Fruit fly (Drosophila melanogaster) whole organism, embryonic: ENCODE data around the gene gish.
A peak's percentile ranks its signal among the peaks of the same experiment; 100 is the strongest.

Experiments
- Antp ChIP-seq: fragments of 200-800 bp; sonication (Bioruptor generic); optimal IDR thresholded peaks from 3 replicates; lab custom pipeline; 2016; ENCODE audit warnings: missing biosample characterization, missing genetic modification characterization
- Awh ChIP-seq: fragments of 200-800 bp; sonication (Bioruptor generic); IDR thresholded peaks from 2 replicates; pipeline ENCODE4, ENCODE4 v1.3.6; 2022; ENCODE audit warnings: missing biosample characterization, missing genetic modification characterization
- Bgb ChIP-seq: fragments of 200-800 bp; sonication (Bioruptor generic); IDR thresholded peaks from 2 replicates; pipeline ENCODE4 v1.3.6; 2022; ENCODE audit warnings: missing biosample characterization, missing genetic modification characterization; ENCODE audit not compliant: partially characterized antibody
- Blimp-1 ChIP-seq: fragments of 200-800 bp; sonication (Bioruptor generic); optimal IDR thresholded peaks from 3 replicates; lab custom pipeline; 2018; ENCODE audit warnings: missing biosample characterization, missing genetic modification characterization, mild to moderate bottlenecking, moderate library complexity, missing genetic modification reagents
- CG10321 ChIP-seq: fragments of 200-800 bp; sonication (Bioruptor generic); IDR thresholded peaks from 2 replicates; pipeline ENCODE4 v1.3.6; 2022; ENCODE audit warnings: missing biosample characterization, missing genetic modification characterization
- CG10543 ChIP-seq: fragments of 200-800 bp; sonication (Bioruptor generic); optimal IDR thresholded peaks from 3 replicates; lab custom pipeline; 2017; ENCODE audit warnings: missing biosample characterization, mild to moderate bottlenecking, missing genetic modification characterization, moderate library complexity
- CG11398 ChIP-seq: fragments of 200-800 bp; sonication (Bioruptor generic); optimal IDR thresholded peaks from 2 replicates; lab custom pipeline; 2016; ENCODE audit warnings: missing biosample characterization, missing genetic modification characterization
- CG15479 ChIP-seq: fragments of 200-800 bp; sonication (Bioruptor generic); optimal IDR thresholded peaks from 3 replicates; lab custom pipeline; 2019; ENCODE audit warnings: missing biosample characterization, mild to moderate bottlenecking, missing genetic modification characterization, moderate library complexity
- CG17568 ChIP-seq: fragments of 200-800 bp; sonication (Bioruptor generic); optimal IDR thresholded peaks from 2 replicates; lab custom pipeline; 2018; ENCODE audit warnings: missing biosample characterization, mild to moderate bottlenecking, missing genetic modification characterization, moderate library complexity
- CG18476 ChIP-seq: fragments of 200-800 bp; sonication (Bioruptor generic); optimal IDR thresholded peaks from 2 replicates; lab custom pipeline; 2016; ENCODE audit warnings: missing biosample characterization, mild to moderate bottlenecking, missing genetic modification characterization
- CG2875 ChIP-seq: fragments of 200-800 bp; sonication (Bioruptor generic); optimal IDR thresholded peaks from 2 replicates; lab custom pipeline; 2017; ENCODE audit warnings: missing biosample characterization, mild to moderate bottlenecking, missing genetic modification characterization, missing genetic modification reagents
- CG31224 ChIP-seq: fragments of 200-800 bp; sonication (Bioruptor generic); IDR thresholded peaks from 2 replicates; pipeline ENCODE4 v1.3.6; 2022; ENCODE audit warnings: missing biosample characterization, missing genetic modification characterization
- CG32767 ChIP-seq: fragments of 200-800 bp; sonication (Bioruptor generic); IDR thresholded peaks from 2 replicates; pipeline ENCODE4 v1.3.6; 2022; ENCODE audit warnings: missing biosample characterization, missing genetic modification characterization
- CG32772 ChIP-seq: fragments of 200-800 bp; sonication (Bioruptor generic); IDR thresholded peaks from 2 replicates; pipeline ENCODE4 v1.3.6; 2022; ENCODE audit warnings: missing biosample characterization, missing genetic modification characterization
- CG4360 ChIP-seq: fragments of 200-800 bp; sonication (Bioruptor generic); IDR thresholded peaks from 2 replicates; pipeline ENCODE4 v1.3.6; 2022; ENCODE audit warnings: missing biosample characterization, missing genetic modification characterization
- CG4424 ChIP-seq: fragments of 200-800 bp; sonication (Bioruptor generic); optimal IDR thresholded peaks from 3 replicates; lab custom pipeline; 2016; ENCODE audit warnings: missing biosample characterization, missing genetic modification characterization
- CG8089 ChIP-seq: fragments of 200-800 bp; sonication (Bioruptor generic); optimal IDR thresholded peaks from 3 replicates; lab custom pipeline; 2016; ENCODE audit warnings: missing biosample characterization, missing genetic modification characterization
- CG9876 ChIP-seq: fragments of 200-800 bp; sonication (Bioruptor generic); optimal IDR thresholded peaks from 2 replicates; lab custom pipeline; 2016; ENCODE audit warnings: missing biosample characterization, missing genetic modification characterization
- CTCF ChIP-seq: fragments of 200-800 bp; sonication (Bioruptor generic); optimal IDR thresholded peaks from 2 replicates; lab custom pipeline; 2017; ENCODE audit warnings: missing biosample characterization, mild to moderate bottlenecking, missing genetic modification characterization, moderate library complexity
- CrebB ChIP-seq: fragments of 200-800 bp; sonication (Bioruptor generic); optimal IDR thresholded peaks from 3 replicates; lab custom pipeline; 2018; ENCODE audit warnings: missing biosample characterization, mild to moderate bottlenecking, missing genetic modification characterization
- Drgx ChIP-seq: fragments of 200-800 bp; sonication (Bioruptor generic); IDR thresholded peaks from 2 replicates; pipeline ENCODE4 v1.3.6; 2022; ENCODE audit warnings: missing biosample characterization, missing genetic modification characterization
- Elba2 ChIP-seq: fragments of 200-800 bp; sonication (Bioruptor generic); optimal IDR thresholded peaks from 3 replicates; lab custom pipeline; 2016; ENCODE audit warnings: missing biosample characterization, missing genetic modification characterization
- Fer3 ChIP-seq: fragments of 200-800 bp; sonication (Bioruptor generic); optimal IDR thresholded peaks from 2 replicates; lab custom pipeline; 2018; ENCODE audit warnings: missing biosample characterization, mild to moderate bottlenecking, missing genetic modification characterization, moderate library complexity
- HHEX ChIP-seq: fragments of 200-800 bp; sonication (Bioruptor generic); optimal IDR thresholded peaks from 3 replicates; lab custom pipeline; 2017; ENCODE audit warnings: missing biosample characterization, mild to moderate bottlenecking, missing genetic modification characterization, missing genetic modification reagents
- Hr39 ChIP-seq: fragments of >200 bp; optimal IDR thresholded peaks from 2 replicates; lab custom pipeline; 2017
- Hsf ChIP-seq: fragments of 200-800 bp; sonication (Bioruptor generic); optimal IDR thresholded peaks from 3 replicates; lab custom pipeline; 2016; ENCODE audit warnings: missing biosample characterization, missing genetic modification characterization
- Meics ChIP-seq: fragments of 200-800 bp; sonication (Bioruptor generic); optimal IDR thresholded peaks from 2 replicates; lab custom pipeline; 2017; ENCODE audit warnings: missing biosample characterization, mild to moderate bottlenecking, missing genetic modification characterization
- Mrtf ChIP-seq: fragments of 200-800 bp; sonication (Bioruptor generic); IDR thresholded peaks from 3 replicates; pipeline ENCODE4 v1.3.6; 2022; ENCODE audit warnings: missing biosample characterization, missing genetic modification characterization
- PHDP ChIP-seq: fragments of 200-800 bp; sonication (Bioruptor generic); optimal IDR thresholded peaks from 3 replicates; lab custom pipeline; 2018; ENCODE audit warnings: missing biosample characterization, mild to moderate bottlenecking, missing genetic modification characterization, moderate library complexity
- Rx ChIP-seq: fragments of 200-800 bp; sonication (Bioruptor generic); IDR thresholded peaks from 2 replicates; pipeline ENCODE4 v1.3.6; 2022; ENCODE audit warnings: missing biosample characterization, missing genetic modification characterization
- Spps ChIP-seq: fragments of 200-800 bp; sonication (Bioruptor generic); optimal IDR thresholded peaks from 2 replicates; lab custom pipeline; 2018; ENCODE audit warnings: missing biosample characterization, mild to moderate bottlenecking, missing genetic modification characterization
- YL-1 ChIP-seq: fragments of 200-800 bp; sonication (Bioruptor generic); optimal IDR thresholded peaks from 3 replicates; lab custom pipeline; 2017; ENCODE audit warnings: missing biosample characterization, mild to moderate bottlenecking, missing genetic modification characterization
- ato ChIP-seq: fragments of 200-800 bp; sonication (Bioruptor generic); IDR thresholded peaks from 2 replicates; pipeline ENCODE4 v1.3.6; 2022; ENCODE audit warnings: missing biosample characterization, missing genetic modification characterization; ENCODE audit not compliant: partially characterized antibody
- chm ChIP-seq: fragments of 200-800 bp; sonication (Bioruptor generic); IDR thresholded peaks from 2 replicates; pipeline ENCODE4 v1.3.6; 2022; ENCODE audit warnings: missing biosample characterization, missing genetic modification characterization
- chn ChIP-seq: fragments of 200-800 bp; sonication (Bioruptor generic); optimal IDR thresholded peaks from 2 replicates; lab custom pipeline; 2016; ENCODE audit warnings: missing biosample characterization, missing genetic modification characterization
- crp ChIP-seq, 2 experiments: fragments of 200-800 bp; sonication (Bioruptor generic); optimal IDR thresholded peaks; 2 replicates in 1 of 2; 3 replicates in 1 of 2; lab custom pipeline; 2017; ENCODE audit warnings: missing biosample characterization in 2 of 2, missing genetic modification characterization in 2 of 2, mild to moderate bottlenecking in 1 of 2, moderate library complexity in 1 of 2
- dm ChIP-seq: fragments of 200-800 bp; sonication (Bioruptor generic); optimal IDR thresholded peaks from 3 replicates; lab custom pipeline; 2016; ENCODE audit warnings: missing biosample characterization, missing genetic modification characterization
- hb ChIP-seq: fragments of 200-800 bp; sonication (Bioruptor generic); IDR thresholded peaks from 3 replicates; pipeline ENCODE4 v1.3.6; 2022; ENCODE audit warnings: missing biosample characterization, missing genetic modification characterization; ENCODE audit not compliant: partially characterized antibody
- her ChIP-seq: fragments of 200-800 bp; sonication (Bioruptor generic); optimal IDR thresholded peaks from 2 replicates; lab custom pipeline; 2016; ENCODE audit warnings: missing biosample characterization, missing genetic modification characterization
- lilli ChIP-seq: fragments of 200-800 bp; sonication (Bioruptor generic); optimal IDR thresholded peaks from 3 replicates; lab custom pipeline; 2016; ENCODE audit warnings: missing biosample characterization, missing genetic modification characterization
- mirr ChIP-seq: fragments of 200-800 bp; sonication (Bioruptor generic); optimal IDR thresholded peaks from 3 replicates; lab custom pipeline; 2018; ENCODE audit warnings: missing biosample characterization, mild to moderate bottlenecking, missing genetic modification characterization
- phol ChIP-seq: fragments of 200-800 bp; sonication (Bioruptor generic); optimal IDR thresholded peaks from 3 replicates; lab custom pipeline; 2018; ENCODE audit warnings: missing biosample characterization, mild to moderate bottlenecking, missing genetic modification characterization, moderate library complexity
- rib ChIP-seq: fragments of 200-800 bp; sonication (Bioruptor generic); IDR thresholded peaks from 2 replicates; pipeline ENCODE4 v1.3.6; 2022; ENCODE audit warnings: missing biosample characterization, missing genetic modification characterization
- run ChIP-seq: fragments of 200-800 bp; sonication (Bioruptor generic); optimal IDR thresholded peaks from 3 replicates; lab custom pipeline; 2018; ENCODE audit warnings: missing biosample characterization, mild to moderate bottlenecking, missing genetic modification characterization
- slbo ChIP-seq: fragments of 200-800 bp; sonication (Bioruptor generic); IDR thresholded peaks from 2 replicates; pipeline ENCODE4 v1.3.6; 2022; ENCODE audit warnings: missing biosample characterization, missing genetic modification characterization
- sob ChIP-seq: fragments of 200-800 bp; sonication (Bioruptor generic); IDR thresholded peaks from 2 replicates; pipeline ENCODE4 v1.3.6; 2022; ENCODE audit warnings: missing biosample characterization, missing genetic modification characterization
- stwl ChIP-seq: fragments of 200-800 bp; sonication (Bioruptor generic); optimal IDR thresholded peaks from 3 replicates; lab custom pipeline; 2018; ENCODE audit warnings: missing biosample characterization, mild to moderate bottlenecking, missing genetic modification characterization, moderate library complexity
- zen2 ChIP-seq: fragments of 200-800 bp; sonication (Bioruptor generic); IDR thresholded peaks from 3 replicates; pipeline ENCODE4 v1.3.6; 2022; ENCODE audit warnings: missing biosample characterization, missing genetic modification characterization; ENCODE audit not compliant: partially characterized antibody
- zfh1 ChIP-seq: fragments of 200-800 bp; sonication (Bioruptor generic); IDR thresholded peaks from 3 replicates; pipeline ENCODE4 v1.3.6; 2022; ENCODE audit warnings: missing biosample characterization, missing genetic modification characterization

The gish gene

DNA sequence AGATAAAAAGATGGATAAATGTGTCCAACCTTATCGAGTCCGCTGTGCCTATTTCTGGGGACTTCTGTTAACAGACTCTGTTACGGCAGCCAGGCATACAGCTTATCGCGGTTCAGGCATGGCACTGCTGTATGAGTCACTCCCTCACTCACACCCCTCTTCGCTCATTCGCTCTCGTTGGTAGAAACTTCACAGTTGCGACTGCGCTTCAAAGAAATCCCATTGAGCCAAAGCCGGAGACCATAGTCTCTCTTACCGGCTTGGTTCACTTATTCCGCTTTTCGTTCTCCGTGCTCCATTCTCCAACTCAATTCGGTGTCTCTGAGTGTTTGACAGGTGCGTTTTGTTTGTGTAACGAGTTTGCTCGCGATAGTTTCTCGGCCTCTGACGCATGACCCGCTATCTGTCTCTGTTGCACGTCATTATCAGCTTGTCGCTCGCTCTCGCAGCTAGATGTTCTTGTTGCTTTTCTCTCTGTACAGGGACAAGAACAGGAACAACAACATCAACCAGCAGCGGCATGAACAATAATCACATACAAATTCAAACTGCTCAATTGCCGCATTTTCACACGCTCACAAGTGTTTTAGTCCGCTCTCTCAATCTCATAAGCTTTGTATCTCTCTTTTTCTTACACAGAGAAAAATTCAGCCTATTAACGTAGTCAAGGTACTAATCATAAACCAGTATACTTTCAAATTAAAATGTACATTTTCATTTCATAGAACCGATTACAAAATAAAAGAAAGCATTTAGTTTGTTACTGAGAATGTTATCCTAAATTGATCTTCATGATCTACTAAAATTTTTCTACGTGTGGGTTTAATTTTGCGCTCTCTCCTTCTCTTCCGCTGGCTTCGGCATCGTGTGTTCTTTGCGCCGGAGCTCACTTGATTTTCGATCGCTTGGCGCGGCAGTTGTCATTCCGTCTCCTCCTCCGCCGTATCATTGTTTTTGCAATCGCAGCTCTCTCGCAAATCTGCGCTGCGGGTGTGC is 8.0 kb downstream of the gish start (continued):
- TF ChIP-seq CG32772 (GFP tag; lab: Robert Waterston, UW) = peak; percentile 99
- TF ChIP-seq chm (GFP tag; lab: Robert Waterston, UW) = peak; percentile 99
- TF ChIP-seq CG17568 (GFP tag; lab: Kevin White, UChicago) = peak; percentile 99
- TF ChIP-seq Mrtf (GFP tag; lab: Robert Waterston, UW) = peak; percentile 98; the same call in 2 of the 3 replicates
- peak; percentile 91 for TF ChIP-seq CG10321 (GFP tag; lab: Robert Waterston, UW)
- TF ChIP-seq Bgb (GFP tag; lab: Robert Waterston, UW) = peak; percentile 50; the same call in 1 of the 2 replicates
- TF ChIP-seq CG8089 (GFP tag; lab: Kevin White, UChicago) = peak; percentile 99
- TF ChIP-seq dm (GFP tag; lab: Kevin White, UChicago) = peak; percentile 99
- peak; percentile 100 for TF ChIP-seq Awh (GFP tag; lab: Robert Waterston, UW)
- TF ChIP-seq stwl (tag; lab: Kevin White, UChicago) = peak; percentile 87
- TF ChIP-seq PHDP (tag; lab: Kevin White, UChicago) = peak; percentile 100
- peak; percentile 97 for TF ChIP-seq mirr (GFP tag; lab: Kevin White, UChicago)
- TF ChIP-seq CG15479 = peak; percentile 100
- TF ChIP-seq CG2875 (GFP tag; lab: Kevin White, UChicago) = peak; percentile 99
- peak; percentile 100 for TF ChIP-seq CG32767 (GFP tag; lab: Robert Waterston, UW)
- peak; percentile 100 for TF ChIP-seq sob (GFP tag; lab: Robert Waterston, UW)
- TF ChIP-seq Spps (tag; lab: Kevin White, UChicago) = peak; percentile 99
- TF ChIP-seq CTCF (GFP tag; lab: Kevin White, UChicago) = peak; percentile 72
- peak; percentile 99 for TF ChIP-seq run
- peak; percentile 99 for TF ChIP-seq HHEX (GFP tag; lab: Kevin White, UChicago)
- peak; percentile 99 for TF ChIP-seq lilli (GFP tag; lab: Kevin White, UChicago)
- peak; percentile 99 for TF ChIP-seq CrebB (tag; lab: Kevin White, UChicago)
- peak; percentile 98 for TF ChIP-seq CG10543 (GFP tag; lab: Kevin White, UChicago)
- peak; percentile 98 for TF ChIP-seq CG31224
- peak; percentile 72 to 77 for TF ChIP-seq crp (GFP tag; optimal IDR thresholded peaks at IDR 0.05; lab: Kevin White, UChicago)
- TF ChIP-seq CG4424 (GFP tag; lab: Kevin White, UChicago) = peak; percentile 99
- TF ChIP-seq Hsf (GFP tag; lab: Kevin White, UChicago) = peak; percentile 100
- TF ChIP-seq Drgx (GFP tag; lab: Robert Waterston, UW) = peak; percentile 99
- TF ChIP-seq chn (GFP tag; lab: Kevin White, UChicago) = peak; percentile 99
- no peak for TF ChIP-seq Hr39
- peak; percentile 98 for TF ChIP-seq CG9876
- no peak for TF ChIP-seq hb (GFP tag; lab: Robert Waterston, UW)
- peak; percentile 99 for TF ChIP-seq Fer3
- TF ChIP-seq Meics (GFP tag; lab: Kevin White, UChicago) = peak; percentile 99
- peak; percentile 99 for TF ChIP-seq YL-1 (GFP tag; lab: Kevin White, UChicago)
- TF ChIP-seq Elba2 = peak; percentile 97
- TF ChIP-seq zen2 (GFP tag; lab: Robert Waterston, UW) = no peak; the same call in 2 of the 3 replicates
- TF ChIP-seq Antp = peak; percentile 98
- TF ChIP-seq Rx (GFP tag; lab: Robert Waterston, UW) = peak; percentile 99
- no peak for TF ChIP-seq ato
- TF ChIP-seq slbo (GFP tag; lab: Robert Waterston, UW) = peak; percentile 100
- peak; percentile 98 for TF ChIP-seq her (GFP tag; lab: Kevin White, UChicago)
- TF ChIP-seq CG18476 (GFP tag; lab: Kevin White, UChicago) = peak; percentile 98
- TF ChIP-seq Blimp-1 = peak; percentile 98
- TF ChIP-seq CG11398 (GFP tag; lab: Kevin White, UChicago) = peak; percentile 99
- peak; percentile 99 for TF ChIP-seq phol (tag; lab: Kevin White, UChicago)
- TF ChIP-seq CG4360 = peak; percentile 96
- TF ChIP-seq zfh1 = peak; percentile 99
- TF ChIP-seq rib (GFP tag; lab: Robert Waterston, UW) = peak; percentile 98
